Worm (Caenorhabditis elegans) whole organism, young adult: ENCODE results near the gene moma-1.

ENCODE experiments used
- ama-1 ChIP-seq, 3 experiments: fragments of 150-350 bp in 1 of 3; sonication (generic microtip) in 2 of 3; optimal IDR thresholded peaks; 2 replicates each; lab custom pipeline; 2014 to 2018; ENCODE audit warnings: missing biosample characterization in 2 of 3, missing genetic modification characterization in 2 of 3, missing genetic modification reagents in 2 of 3
- nfya-1 ChIP-seq: sonication (generic microtip); optimal IDR thresholded peaks from 2 replicates; lab custom pipeline; 2017; ENCODE audit warnings: antibody characterized with exemption, missing compliant biosample characterization, missing genetic modification characterization, borderline replicate concordance; ENCODE audit not compliant: insufficient read depth
- unc-130 ChIP-seq: sonication (generic microtip); optimal IDR thresholded peaks from 2 replicates; lab custom pipeline; 2016; ENCODE audit warnings: missing genetic modification reagents, missing genetic modification characterization, missing compliant biosample characterization
- ztf-18 ChIP-seq: sonication (generic microtip); optimal IDR thresholded peaks from 2 replicates; lab custom pipeline; 2016; ENCODE audit warnings: missing genotype, mild to moderate bottlenecking, missing genetic modification characterization, missing compliant biosample characterization

DNA sequence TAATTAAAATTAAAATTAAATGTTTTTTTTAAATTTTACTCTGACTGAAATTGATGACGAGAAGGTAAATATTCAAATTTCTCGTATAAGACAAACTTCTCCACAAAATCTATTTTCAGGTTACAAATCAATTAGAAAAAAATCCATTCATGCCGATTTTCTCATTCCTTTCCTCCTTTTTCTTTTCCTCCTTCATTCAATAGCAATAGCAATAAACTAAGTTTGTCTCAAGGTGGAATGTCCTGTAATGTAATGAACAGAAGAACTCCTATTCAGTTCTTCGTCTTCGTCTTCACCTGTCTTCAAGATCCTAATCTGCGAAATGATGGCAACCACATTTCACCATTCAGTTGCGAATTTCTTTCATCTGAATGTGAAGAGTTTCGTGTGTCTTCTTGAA, 36.4 kb downstream of the moma-1 start, which contains the start of gene dac-1:
- TF ChIP-seq nfya-1 (tag; lab: Kevin White, UChicago) = no peak
- TF ChIP-seq ztf-18 (tag; lab: Kevin White, UChicago) = no peak
- no peak for TF ChIP-seq ama-1 (optimal IDR thresholded peaks at IDR 0.05; lab: Kevin White, UChicago)
- no peak for TF ChIP-seq ama-1 (GFP tag; optimal IDR thresholded peaks at IDR 0.05; lab: Kevin White, UChicago)
- no peak for TF ChIP-seq unc-130
